Worm (Caenorhabditis elegans) whole organism, L4/young adult: ENCODE data around the gene nlp-41.

Experiments used
- W03F9.2 ChIP-seq: fragments of 150-350 bp; optimal IDR thresholded peaks from 2 replicates; lab custom pipeline; 2014; ENCODE audit warnings: missing biosample characterization, missing genetic modification characterization
- dao-5 ChIP-seq: sonication (generic microtip); optimal IDR thresholded peaks from 2 replicates; lab custom pipeline; 2016; ENCODE audit warnings: missing genotype, missing genetic modification characterization, moderate library complexity, missing compliant biosample characterization
- him-1 ChIP-seq: sonication (generic microtip); optimal IDR thresholded peaks from 2 replicates; lab custom pipeline; 2016; ENCODE audit warnings: missing genotype, missing genetic modification reagents, missing genetic modification characterization, missing compliant biosample characterization

Gene nlp-41

ce11 chrII:14580549-14580948, 29.8 kb downstream of the nlp-41 start, which contains the start of the genes nspb-8 and nspb-9:
Gene nspb-8, minus strand, starts transcription at chrII:14580649.
Gene nspb-9, plus strand, starts transcription at chrII:14580859.
- TF ChIP-seq him-1 (tag; lab: Kevin White, UChicago) (no peak), W03F9.2 (tag; lab: Kevin White, UChicago) (no peak), dao-5 (no peak)

ce11 chrII:14582206-14582605, 31.5 kb downstream of the nlp-41 start, which contains the start of gene C01G12.3:
Gene C01G12.3, minus strand, starts transcription at chrII:14582306.
- TF ChIP-seq him-1 (tag; lab: Kevin White, UChicago) (no peak), dao-5 (no peak)

ce11 chrII:14587407-14587806, 36.7 kb downstream of the nlp-41 start, which contains the start of gene C01G12.5:
Gene C01G12.5, minus strand, starts transcription at chrII:14587507.
- no peak for TF ChIP-seq dao-5
- TF ChIP-seq W03F9.2 (tag; lab: Kevin White, UChicago): no peak
- no peak for TF ChIP-seq him-1 (tag; lab: Kevin White, UChicago)

ce11 chrII:14588162-14588561, 37.4 kb downstream of the nlp-41 start, which contains the start of gene nspb-10:
Gene nspb-10, minus strand, starts transcription at chrII:14588262.
- TF ChIP-seq W03F9.2 (tag; lab: Kevin White, UChicago) (no peak), him-1 (tag; lab: Kevin White, UChicago) (no peak)

ce11 chrII:14591699-14592098, 41.0 kb downstream of the nlp-41 start, which contains the start of gene C01G12.7:
Gene C01G12.7, minus strand, starts transcription at chrII:14591893.
- TF ChIP-seq him-1 (tag; lab: Kevin White, UChicago) (no peak), W03F9.2 (tag; lab: Kevin White, UChicago) (no peak), dao-5 (no peak)

- TF ChIP-seq W03F9.2 (tag; lab: Kevin White, UChicago) (no peak), dao-5 (no peak), him-1 (tag; lab: Kevin White, UChicago) (no peak)
These were observed 41.9 kb downstream of the nlp-41 start for ce11 chrII:14592629-14593028.

- no peak for TF ChIP-seq dao-5
- TF ChIP-seq him-1 (tag; lab: Kevin White, UChicago): no peak
- no peak for TF ChIP-seq W03F9.2 (tag; lab: Kevin White, UChicago)
These were observed 42.6 kb downstream of the nlp-41 start, which contains the start of gene catp-4 for ce11 chrII:14593281-14593680. Gene catp-4, plus strand, starts transcription at chrII:14593581.

ce11 chrII:14597788-14598187, 47.1 kb downstream of the nlp-41 start:
- TF ChIP-seq him-1 (tag; lab: Kevin White, UChicago) (no peak), dao-5 (no peak), W03F9.2 (tag; lab: Kevin White, UChicago) (no peak)

ce11 chrII:14598367-14598766, 47.7 kb downstream of the nlp-41 start:
- TF ChIP-seq dao-5 (no peak), him-1 (tag; lab: Kevin White, UChicago) (no peak), W03F9.2 (tag; lab: Kevin White, UChicago) (no peak)

- no peak for TF ChIP-seq dao-5
- TF ChIP-seq W03F9.2 (tag; lab: Kevin White, UChicago): no peak
- no peak for TF ChIP-seq him-1 (tag; lab: Kevin White, UChicago)
These were observed 48.7 kb downstream of the nlp-41 start for ce11 chrII:14599284-14599862.

- TF ChIP-seq him-1 (tag; lab: Kevin White, UChicago) (no peak), W03F9.2 (tag; lab: Kevin White, UChicago) (no peak), dao-5 (no peak)
These were observed 49.4 kb downstream of the nlp-41 start for ce11 chrII:14599933-14600630.

- TF ChIP-seq dao-5 (no peak), him-1 (tag; lab: Kevin White, UChicago) (no peak), W03F9.2 (tag; lab: Kevin White, UChicago) (no peak)
These were observed 50.2 kb downstream of the nlp-41 start, which contains the start of gene tps-2 for ce11 chrII:14600852-14601313. Gene tps-2, plus strand, starts transcription at chrII:14600902.
